Fruit fly (Drosophila melanogaster): ENCODE data around the gene sty.

Gene sty

DNA sequence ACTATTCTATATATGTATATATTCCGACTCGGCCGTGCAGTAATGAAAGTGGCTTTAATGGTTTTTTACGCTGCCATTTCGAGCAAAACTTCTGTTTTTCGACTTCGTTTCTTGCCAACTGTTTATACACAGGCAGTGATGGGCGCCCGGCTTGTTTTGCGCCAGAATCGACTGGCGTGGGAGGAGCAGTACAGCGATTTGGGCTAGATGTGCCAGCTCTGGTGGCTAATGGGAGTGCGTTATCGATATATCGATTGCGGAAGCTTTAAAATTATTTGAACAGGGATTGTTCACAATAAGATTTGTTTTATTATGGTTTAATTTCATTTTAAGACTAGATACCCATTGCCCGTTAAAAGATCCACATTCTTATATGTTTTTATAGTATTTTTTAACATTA is 46.4 kb upstream of the sty start, which contains the start of gene CG14971 (continued):
- TF ChIP-seq Bdp1 (GFP tag; optimal IDR thresholded peaks at IDR 0.05) = no peak
- TF ChIP-seq Lpt (GFP tag; optimal IDR thresholded peaks at IDR 0.05) = no peak
- TF ChIP-seq CG6689 (GFP tag; IDR thresholded peaks at IDR 0.05) = no peak
- TF ChIP-seq CG17912 (GFP tag; optimal IDR thresholded peaks at IDR 0.05) = peak; percentile 31
- TF ChIP-seq CG13424 (tag; optimal IDR thresholded peaks at IDR 0.05) = peak; percentile 14

DNA sequence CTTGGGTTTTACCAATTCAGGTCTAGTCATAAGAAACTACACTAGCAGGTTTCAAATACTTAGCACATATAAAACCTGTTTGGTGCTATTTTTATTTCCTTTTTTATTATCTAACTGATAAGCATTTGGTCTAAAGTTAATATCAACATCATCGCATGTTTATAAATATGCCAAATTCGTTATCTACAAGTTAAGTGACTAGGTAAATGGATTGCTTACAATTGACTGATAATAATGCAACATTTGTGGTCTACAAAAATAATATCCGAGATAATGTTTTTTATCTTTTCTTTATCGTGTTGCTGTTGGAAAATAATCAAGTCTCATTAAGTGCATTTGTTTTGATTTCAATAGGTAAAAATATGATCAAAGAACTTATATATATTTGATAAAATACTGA is 45.0 kb upstream of the sty start:
- TF ChIP-seq mirr (GFP tag; optimal IDR thresholded peaks at IDR 0.05) (peak; percentile 28), lab (GFP tag; optimal IDR thresholded peaks at IDR 0.05) (peak; percentile 12), CG4360 (GFP tag; IDR thresholded peaks at IDR 0.05) (no peak), Dek (tag; optimal IDR thresholded peaks at IDR 0.05) (no peak), exex (tag; optimal IDR thresholded peaks at IDR 0.05) (peak; percentile 53), caup (GFP tag; optimal IDR thresholded peaks at IDR 0.05; ENCODE audit: severe bottlenecking) (no peak), CG34376 (GFP tag; optimal IDR thresholded peaks at IDR 0.05) (peak; percentile 66), Fer1 (GFP tag; optimal IDR thresholded peaks at IDR 0.05) (peak; percentile 11), ab (GFP tag; optimal IDR thresholded peaks at IDR 0.05) (no peak)

DNA sequence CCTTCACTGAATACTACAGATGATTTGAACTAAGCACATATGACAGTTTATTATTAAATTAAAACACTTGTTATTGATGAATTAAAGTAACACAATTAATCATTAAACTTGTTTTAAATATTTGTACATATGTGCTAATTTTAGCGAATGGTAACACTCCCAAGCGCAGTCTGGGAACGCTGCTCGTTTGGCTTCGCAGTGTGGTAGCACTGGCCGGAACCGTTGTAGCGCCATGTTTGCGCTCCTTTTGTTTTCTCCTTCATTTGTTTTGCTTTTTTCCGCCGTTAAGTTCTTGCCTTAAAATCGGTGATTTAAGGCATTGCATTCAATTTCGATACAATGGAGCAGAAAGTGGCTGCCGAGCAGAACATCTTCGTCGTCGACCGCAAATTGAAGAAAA is 41.5 kb upstream of the sty start, which contains the start of gene CycJ:
CycJ (plus strand) TSS at position 229 of the 400 bp plus-strand sequence.
- TF ChIP-seq Bdp1 (GFP tag; optimal IDR thresholded peaks at IDR 0.05) (no peak), pzg (GFP tag; optimal IDR thresholded peaks at IDR 0.05) (peak; percentile 8), CG4707 (GFP tag; optimal IDR thresholded peaks at IDR 0.05) (no peak), Ets97D (GFP tag; optimal IDR thresholded peaks at IDR 0.05) (peak; percentile 61), Bgb (GFP tag; IDR thresholded peaks at IDR 0.05; ENCODE audit: partially characterized antibody) (0 out of 2 replicates have a peak, but pooled peaks have one; percentile 7), MBD-R2 (GFP tag; IDR thresholded peaks at IDR 0.05) (peak; percentile 6; the same call in 1 of the 2 replicates), trem (tag; optimal IDR thresholded peaks at IDR 0.05) (peak; percentile 19), slou (GFP tag; optimal IDR thresholded peaks at IDR 0.05) (no peak), Atf3 (GFP tag; optimal IDR thresholded peaks at IDR 0.05) (no peak), E2f1 (GFP tag; IDR thresholded peaks at IDR 0.05) (no peak), Ets65A (GFP tag) (peak; percentile 77), CG14710 (tag; optimal IDR thresholded peaks at IDR 0.05) (peak; percentile 99), Hsf (GFP tag; optimal IDR thresholded peaks at IDR 0.05) (no peak), CG3281 (GFP tag; optimal IDR thresholded peaks at IDR 0.05) (no peak), CG13287 (GFP tag; IDR thresholded peaks at IDR 0.05; ENCODE audit: partially characterized antibody) (peak; percentile 13; the same call in 1 of the 2 replicates), CG6683 (GFP tag; optimal IDR thresholded peaks at IDR 0.05) (no peak), phol (tag; optimal IDR thresholded peaks at IDR 0.05) (peak; percentile 87), Meics (GFP tag; optimal IDR thresholded peaks at IDR 0.05) (no peak), sens (GFP tag) (no peak), CG5180 (GFP tag; optimal IDR thresholded peaks at IDR 0.05) (no peak), stwl (tag; optimal IDR thresholded peaks at IDR 0.05) (peak; percentile 96)

DNA sequence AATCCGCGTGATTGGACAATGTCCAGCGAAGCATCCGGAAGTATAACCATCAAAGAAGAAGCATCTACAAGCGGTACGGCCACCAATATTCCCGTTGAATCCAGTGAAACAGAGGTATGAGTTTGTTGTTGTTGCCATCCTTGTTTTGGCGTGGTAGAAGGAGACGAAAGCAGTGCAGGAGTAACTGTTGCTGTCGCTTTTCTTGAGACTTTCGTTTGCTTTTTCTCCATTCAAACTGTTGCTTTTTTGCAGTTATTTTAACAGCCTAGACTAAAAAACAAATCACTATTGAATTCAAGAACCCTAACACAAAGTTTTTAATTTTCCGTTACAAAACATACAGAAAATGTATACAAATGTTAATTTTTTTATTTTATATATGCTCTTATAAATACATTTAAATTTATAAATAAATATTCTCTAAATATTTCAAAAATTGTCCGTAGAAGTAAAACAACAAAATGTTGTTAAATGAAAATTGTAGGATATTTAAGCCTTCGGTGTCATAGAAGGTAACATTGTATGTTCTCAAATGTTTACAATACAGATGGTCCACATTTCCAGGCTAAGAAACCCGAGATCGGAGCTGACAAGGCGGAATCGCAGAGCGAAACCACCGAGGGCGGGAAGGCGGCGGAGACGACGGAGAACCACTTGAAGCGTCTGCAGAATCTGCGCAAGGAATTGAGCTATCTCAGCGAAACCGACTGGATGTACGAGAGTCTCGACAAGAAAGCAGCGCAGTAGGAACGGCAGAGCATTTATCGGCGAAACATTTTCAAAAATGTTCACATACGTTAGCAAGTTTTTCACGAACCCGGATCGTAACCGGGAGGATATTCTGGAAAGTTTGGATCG is 37.1 kb upstream of the sty start:
- peak; percentile 70 for TF ChIP-seq scrt (GFP tag; optimal IDR thresholded peaks at IDR 0.05)
- peak; percentile 5 for TF ChIP-seq D19A (tag; optimal IDR thresholded peaks at IDR 0.05)
- TF ChIP-seq CG10321 (GFP tag; IDR thresholded peaks at IDR 0.05) = peak; percentile 69
- no peak for TF ChIP-seq CG13775 (GFP tag; optimal IDR thresholded peaks at IDR 0.05)
- TF ChIP-seq Med (GFP tag) = peak; percentile 37
